Worm (Caenorhabditis elegans): ENCODE measurements around the gene F23B12.1.

ce11 chrV:14396123-14396669 lies 32.8 kb upstream of the F23B12.1 start:
- TF ChIP-seq ZK337.2 (GFP tag; IDR thresholded peaks at IDR 0.05), result no peak
- no peak for TF ChIP-seq madf-5 (GFP tag; IDR thresholded peaks at IDR 0.05)
- no peak for TF ChIP-seq aly-2 (tag; optimal IDR thresholded peaks at IDR 0.05)
- no peak for TF ChIP-seq mxl-3 (GFP tag; optimal IDR thresholded peaks at IDR 0.05)
- no peak for TF ChIP-seq ceh-28 (tag; optimal IDR thresholded peaks at IDR 0.05)
- TF ChIP-seq snpc-4 (tag; optimal IDR thresholded peaks at IDR 0.05), result no peak
- TF ChIP-seq unc-39 (tag; optimal IDR thresholded peaks at IDR 0.05), result no peak
- no peak for TF ChIP-seq ces-1 (GFP tag; optimal IDR thresholded peaks at IDR 0.05)
- TF ChIP-seq lin-15B (tag; optimal IDR thresholded peaks at IDR 0.05), result no peak

Measured in whole organism, L4 larva.